Worm (Caenorhabditis elegans) whole organism, L1 larva: ENCODE measurements around the gene F26F4.12.

Experiments used
- C34B4.2 ChIP-seq: sonication (generic microtip); optimal IDR thresholded peaks from 2 replicates; lab custom pipeline; 2017; ENCODE audit warnings: mild to moderate bottlenecking, missing genetic modification characterization, missing compliant biosample characterization
- Y116A8C.19 ChIP-seq: sonication (generic microtip); optimal IDR thresholded peaks from 2 replicates; lab custom pipeline; 2016; ENCODE audit warnings: missing compliant biosample characterization, missing genetic modification characterization, borderline replicate concordance
- alr-1 ChIP-seq: fragments of 200-800 bp; sonication (Bioruptor generic); optimal IDR thresholded peaks from 2 replicates; lab custom pipeline; 2018; ENCODE audit warnings: borderline replicate concordance, mild to moderate bottlenecking, missing genetic modification characterization, missing compliant biosample characterization
- blmp-1 ChIP-seq: fragments of 150-350 bp; optimal IDR thresholded peaks from 2 replicates; lab custom pipeline; 2014; ENCODE audit warnings: missing biosample characterization, missing genetic modification characterization
- ceh-82 ChIP-seq, 3 experiments: fragments of 150-350 bp in 1 of 3; sonication (generic microtip) in 2 of 3; optimal IDR thresholded peaks; 2 replicates each; lab custom pipeline; 2014 to 2017; ENCODE audit warnings: missing biosample characterization in 3 of 3, missing genetic modification characterization in 3 of 3
- dpl-1 ChIP-seq, 3 experiments: fragments of 150-350 bp in 2 of 3; sonication (generic microtip) in 1 of 3; optimal IDR thresholded peaks; 2 replicates each; lab custom pipeline; 2014 to 2017; ENCODE audit warnings: missing biosample characterization in 3 of 3, missing genetic modification characterization in 3 of 3, missing genetic modification reagents in 3 of 3
- dsc-1 ChIP-seq: sonication (generic microtip); optimal IDR thresholded peaks from 2 replicates; lab custom pipeline; 2016; ENCODE audit warnings: mild to moderate bottlenecking, missing genetic modification characterization, missing compliant biosample characterization
- efl-1 ChIP-seq, 4 experiments: fragments of 150-350 bp; optimal IDR thresholded peaks in 3 of 4; peaks in 1 of 4; 1 replicate in 1 of 4; 2 replicates in 3 of 4; lab custom pipeline; 2014; ENCODE audit warnings: missing biosample characterization in 2 of 4, missing genetic modification characterization in 2 of 4, missing genetic modification reagents in 2 of 4
- egl-13 ChIP-seq: sonication (generic microtip); optimal IDR thresholded peaks from 2 replicates; lab custom pipeline; 2016; ENCODE audit warnings: missing genotype, missing genetic modification reagents, missing genetic modification characterization, missing compliant biosample characterization
- egl-27 ChIP-seq, 2 experiments: fragments of 150-350 bp in 1 of 2; sonication (generic microtip); optimal IDR thresholded peaks; 3 replicates each; lab custom pipeline; 2017 to 2018; ENCODE audit warnings: missing biosample characterization in 2 of 2, missing genetic modification characterization in 2 of 2, missing genetic modification reagents in 2 of 2
- elt-2 ChIP-seq: sonication (generic microtip); optimal IDR thresholded peaks from 2 replicates; lab custom pipeline; 2016; ENCODE audit warnings: missing genetic modification characterization, mild to moderate bottlenecking, inconsistent platforms, missing compliant biosample characterization, missing genetic modification reagents
- ets-5 ChIP-seq: fragments of 200-800 bp; sonication (Bioruptor generic); IDR thresholded peaks from 2 replicates; pipeline ENCODE4 v1.3.6; 2022; ENCODE audit warnings: missing genetic modification characterization, missing compliant biosample characterization
- fkh-10 ChIP-seq: sonication (generic microtip); optimal IDR thresholded peaks from 2 replicates; lab custom pipeline; 2017; ENCODE audit warnings: missing biosample characterization, missing genetic modification reagents, missing genetic modification characterization
- fkh-4 ChIP-seq: sonication (generic microtip); optimal IDR thresholded peaks from 2 replicates; lab custom pipeline; 2016; ENCODE audit warnings: missing compliant biosample characterization, missing genetic modification characterization, borderline replicate concordance
- hlh-4 ChIP-seq: sonication (generic microtip); optimal IDR thresholded peaks from 2 replicates; lab custom pipeline; 2016; ENCODE audit warnings: mild to moderate bottlenecking, missing genetic modification characterization, missing compliant biosample characterization
- lin-35 ChIP-seq, 2 experiments: fragments of 150-350 bp; optimal IDR thresholded peaks; 2 replicates each; lab custom pipeline; 2014; ENCODE audit warnings: missing biosample characterization in 2 of 2, missing genetic modification characterization in 2 of 2, missing genetic modification reagents in 2 of 2
- lir-3 ChIP-seq: sonication (generic microtip); optimal IDR thresholded peaks from 2 replicates; lab custom pipeline; 2016; ENCODE audit warnings: mild to moderate bottlenecking, missing genetic modification characterization, moderate library complexity, missing compliant biosample characterization; ENCODE audit not compliant: poor library complexity
- lsy-2 ChIP-seq, 2 experiments: fragments of 150-350 bp; optimal IDR thresholded peaks; 2 replicates each; lab custom pipeline; 2014; ENCODE audit warnings: missing biosample characterization in 2 of 2, missing genetic modification characterization in 2 of 2
- mef-2 ChIP-seq: fragments of 150-350 bp; optimal IDR thresholded peaks from 2 replicates; lab custom pipeline; 2014; ENCODE audit warnings: missing biosample characterization, missing genetic modification characterization
- nhr-12 ChIP-seq: sonication (generic microtip); optimal IDR thresholded peaks from 2 replicates; lab custom pipeline; 2017; ENCODE audit warnings: missing biosample characterization, missing genetic modification characterization
- nhr-20 ChIP-seq: sonication (generic microtip); optimal IDR thresholded peaks from 2 replicates; lab custom pipeline; 2016; ENCODE audit warnings: mild to moderate bottlenecking, missing genetic modification characterization, missing compliant biosample characterization
- nhr-28 ChIP-seq: fragments of 150-350 bp; optimal IDR thresholded peaks from 2 replicates; lab custom pipeline; 2014; ENCODE audit warnings: missing biosample characterization, missing genetic modification characterization
- nhr-47 ChIP-seq: sonication (generic microtip); optimal IDR thresholded peaks from 2 replicates; lab custom pipeline; 2016; ENCODE audit warnings: mild to moderate bottlenecking, missing genetic modification characterization, moderate library complexity, missing compliant biosample characterization
- nhr-71 ChIP-seq: sonication (generic microtip); optimal IDR thresholded peaks from 2 replicates; lab custom pipeline; 2016; ENCODE audit warnings: mild to moderate bottlenecking, missing genetic modification characterization, moderate library complexity, missing compliant biosample characterization
- nhr-76 ChIP-seq: sonication (generic microtip); optimal IDR thresholded peaks from 2 replicates; lab custom pipeline; 2017; ENCODE audit warnings: missing biosample characterization, missing genetic modification characterization
- nhr-84 ChIP-seq: sonication (generic microtip); optimal IDR thresholded peaks from 2 replicates; lab custom pipeline; 2017; ENCODE audit warnings: missing biosample characterization, missing genetic modification characterization
- nhr-85 ChIP-seq: sonication (generic microtip); peaks from one replicate; lab custom pipeline; 2016; ENCODE audit warnings: missing genetic modification characterization, inconsistent platforms, missing compliant biosample characterization
- pqm-1 ChIP-seq: sonication (generic microtip); optimal IDR thresholded peaks from 3 replicates; lab custom pipeline; 2017; ENCODE audit warnings: missing biosample characterization, missing genetic modification characterization
- snu-23 ChIP-seq: sonication (generic microtip); optimal IDR thresholded peaks from 2 replicates; lab custom pipeline; 2016; ENCODE audit warnings: missing genetic modification characterization, missing compliant biosample characterization
- sox-4 ChIP-seq: sonication (generic microtip); optimal IDR thresholded peaks from 2 replicates; lab custom pipeline; 2016; ENCODE audit warnings: missing genetic modification characterization, missing compliant biosample characterization
- tbx-2 ChIP-seq: sonication (generic microtip); optimal IDR thresholded peaks from 2 replicates; lab custom pipeline; 2016; ENCODE audit warnings: missing genetic modification characterization, missing compliant biosample characterization
- tlp-1 ChIP-seq: fragments of 150-350 bp; optimal IDR thresholded peaks from 2 replicates; lab custom pipeline; 2014; ENCODE audit warnings: missing biosample characterization, missing genetic modification characterization
- unc-86 ChIP-seq: sonication (generic microtip); optimal IDR thresholded peaks from 2 replicates; lab custom pipeline; 2016; ENCODE audit warnings: missing genetic modification characterization, missing compliant biosample characterization
- vab-15 ChIP-seq: sonication (generic microtip); optimal IDR thresholded peaks from 2 replicates; lab custom pipeline; 2017; ENCODE audit warnings: missing genotype, mild to moderate bottlenecking, missing genetic modification characterization, missing compliant biosample characterization
- xbp-1 ChIP-seq: sonication (generic microtip); optimal IDR thresholded peaks from 2 replicates; lab custom pipeline; 2016; ENCODE audit warnings: missing genetic modification characterization, missing compliant biosample characterization

Gene F26F4.12

ce11 chrIII:4875663-4876062 is 34.2 kb downstream of the F26F4.12 start (continued):
- peak; percentile 50 for TF ChIP-seq unc-86
- TF ChIP-seq egl-13 (tag; lab: Kevin White, UChicago), result peak; percentile 47
- TF ChIP-seq ceh-82 (tag; optimal IDR thresholded peaks at IDR 0.05; lab: Kevin White, UChicago), result peak in 2 of 3 experiments; percentile 3 to 6
- TF ChIP-seq snu-23 (GFP tag; lab: Kevin White, UChicago), result no peak
- peak; percentile 42 for TF ChIP-seq fkh-10 (GFP tag; lab: Kevin White, UChicago)
- no peak for TF ChIP-seq alr-1 (tag; lab: Kevin White, UChicago)
- TF ChIP-seq nhr-47 (tag; lab: Kevin White, UChicago), result peak; percentile 3
- no peak for TF ChIP-seq sox-4
- peak; percentile 2 to 34 for TF ChIP-seq efl-1 (optimal IDR thresholded peaks at IDR 0.05; lab: Kevin White, UChicago)
- TF ChIP-seq efl-1 (GFP tag; optimal IDR thresholded peaks at IDR 0.05 in 1 of 2; lab: Kevin White, UChicago), result peak in 1 of 2 experiments; percentile 62
- no peak for TF ChIP-seq nhr-84 (tag; lab: Kevin White, UChicago)
- TF ChIP-seq dpl-1 (GFP tag; optimal IDR thresholded peaks at IDR 0.05; lab: Kevin White, UChicago), result peak in 1 of 3 experiments; percentile 40
- no peak for TF ChIP-seq mef-2 (tag; lab: Kevin White, UChicago)
- TF ChIP-seq lsy-2 (tag; optimal IDR thresholded peaks at IDR 0.05; lab: Kevin White, UChicago), result peak in 1 of 2 experiments; percentile 7
- no peak for TF ChIP-seq nhr-71 (tag; lab: Kevin White, UChicago)
- no peak for TF ChIP-seq tbx-2 (tag; lab: Kevin White, UChicago)
- TF ChIP-seq tlp-1 (tag; lab: Kevin White, UChicago), result no peak
- peak in 1 of 2 experiments; percentile 20 for TF ChIP-seq lin-35 (GFP tag; optimal IDR thresholded peaks at IDR 0.05; lab: Kevin White, UChicago)
- TF ChIP-seq dsc-1 (tag; lab: Kevin White, UChicago), result peak; percentile 56
- TF ChIP-seq vab-15 (tag; lab: Kevin White, UChicago), result no peak
- no peak for TF ChIP-seq xbp-1 (tag; lab: Kevin White, UChicago)

- TF ChIP-seq efl-1 (optimal IDR thresholded peaks at IDR 0.05; lab: Kevin White, UChicago) (no peak), efl-1 (GFP tag; optimal IDR thresholded peaks at IDR 0.05 in 1 of 2; lab: Kevin White, UChicago) (peak in 1 of 2 experiments; percentile 31), hlh-4 (tag; lab: Kevin White, UChicago) (no peak)
Observed at ce11 chrIII:4874671-4875070, 35.2 kb downstream of the F26F4.12 start, which contains the start of gene C35D10.12. TSS of gene C35D10.12 (minus strand) at chrIII:4874771.

ce11 chrIII:4873395-4873794 is 36.4 kb downstream of the F26F4.12 start:
- no peak for TF ChIP-seq blmp-1 (tag; lab: Kevin White, UChicago)
- no peak for TF ChIP-seq ets-5 (GFP tag; lab: Robert Waterston, UW)
- no peak for TF ChIP-seq unc-86
- no peak for TF ChIP-seq tlp-1 (tag; lab: Kevin White, UChicago)
- no peak for TF ChIP-seq pqm-1 (tag; lab: Kevin White, UChicago)
- no peak for TF ChIP-seq sox-4
- no peak for TF ChIP-seq elt-2
- TF ChIP-seq egl-27 (tag; optimal IDR thresholded peaks at IDR 0.05; lab: Kevin White, UChicago), result no peak
- no peak for TF ChIP-seq Y116A8C.19 (tag; lab: Kevin White, UChicago)
- TF ChIP-seq nhr-20 (tag; lab: Kevin White, UChicago), result no peak
- no peak for TF ChIP-seq fkh-4 (tag; lab: Kevin White, UChicago)
- no peak for TF ChIP-seq C34B4.2 (tag; lab: Kevin White, UChicago)
- no peak for TF ChIP-seq fkh-10 (GFP tag; lab: Kevin White, UChicago)

- TF ChIP-seq nhr-85 (tag; lab: Kevin White, UChicago) (no peak), nhr-76 (no peak), lir-3 (no peak), nhr-12 (tag; lab: Kevin White, UChicago) (no peak), ets-5 (GFP tag; lab: Robert Waterston, UW) (no peak), nhr-28 (tag; lab: Kevin White, UChicago) (no peak)
Observed at ce11 chrIII:4870478-4870877, 39.4 kb downstream of the F26F4.12 start, which contains the start of gene gipc-1. TSS of gene gipc-1 (plus strand) at chrIII:4870778.
